Worm (Caenorhabditis elegans) whole organism, L3 larva: ENCODE results near the gene scav-3.
A peak's percentile ranks its signal among the peaks of the same experiment; 100 is the strongest.

ENCODE experiments used
- R02D3.7 ChIP-seq: fragments of 150-350 bp; optimal IDR thresholded peaks from 2 replicates; lab custom pipeline; 2014; ENCODE audit warnings: missing biosample characterization, missing genetic modification characterization
- ZK546.5 ChIP-seq: sonication (generic microtip); optimal IDR thresholded peaks from 2 replicates; lab custom pipeline; 2017; ENCODE audit warnings: missing biosample characterization, missing genetic modification characterization
- aly-2 ChIP-seq: fragments of 150-350 bp; optimal IDR thresholded peaks from 2 replicates; lab custom pipeline; 2014; ENCODE audit warnings: missing biosample characterization, missing genetic modification characterization
- ama-1 ChIP-seq: fragments of 150-350 bp; optimal IDR thresholded peaks from 2 replicates; lab custom pipeline; 2018
- ceh-16 ChIP-seq: sonication (generic microtip); optimal IDR thresholded peaks from 2 replicates; lab custom pipeline; 2017; ENCODE audit warnings: missing biosample characterization, missing genetic modification characterization
- ceh-28 ChIP-seq: fragments of 150-350 bp; optimal IDR thresholded peaks from 2 replicates; lab custom pipeline; 2014; ENCODE audit warnings: missing biosample characterization, missing genetic modification reagents, missing genetic modification characterization
- ceh-82 ChIP-seq: fragments of 150-350 bp; optimal IDR thresholded peaks from 2 replicates; lab custom pipeline; 2014; ENCODE audit warnings: missing biosample characterization, missing genetic modification characterization
- daf-12 ChIP-seq: fragments of 150-350 bp; optimal IDR thresholded peaks from 2 replicates; lab custom pipeline; 2014; ENCODE audit warnings: missing biosample characterization, missing genetic modification reagents, missing genetic modification characterization
- egl-27 ChIP-seq: sonication (generic microtip); optimal IDR thresholded peaks from 4 replicates; lab custom pipeline; 2017; ENCODE audit warnings: missing biosample characterization, missing genetic modification reagents, missing genetic modification characterization
- egl-5 ChIP-seq: fragments of 150-350 bp; optimal IDR thresholded peaks from 2 replicates; lab custom pipeline; 2017; ENCODE audit warnings: missing biosample characterization, missing genetic modification reagents, missing genetic modification characterization, inconsistent platforms
- elt-1 ChIP-seq: fragments of 150-350 bp; optimal IDR thresholded peaks from 2 replicates; lab custom pipeline; 2014; ENCODE audit warnings: missing biosample characterization, missing genetic modification characterization
- elt-2 ChIP-seq: sonication (generic microtip); optimal IDR thresholded peaks from 2 replicates; lab custom pipeline; 2016; ENCODE audit warnings: missing genetic modification reagents, mild to moderate bottlenecking, missing genetic modification characterization, missing compliant biosample characterization
- elt-3 ChIP-seq, 3 experiments: fragments of 150-350 bp in 1 of 3; sonication (generic microtip) in 2 of 3; optimal IDR thresholded peaks; 2 replicates in 2 of 3; 4 replicates in 1 of 3; lab custom pipeline; 2014 to 2017; ENCODE audit warnings: missing biosample characterization in 3 of 3, missing genetic modification characterization in 3 of 3
- fkh-10 ChIP-seq: sonication (generic microtip); optimal IDR thresholded peaks from 2 replicates; lab custom pipeline; 2017; ENCODE audit warnings: missing biosample characterization, missing genetic modification reagents, missing genetic modification characterization
- fkh-2 ChIP-seq: fragments of 150-350 bp; optimal IDR thresholded peaks from 2 replicates; lab custom pipeline; 2014; ENCODE audit warnings: missing biosample characterization, missing genetic modification reagents, missing genetic modification characterization
- hmg-11 ChIP-seq: sonication (generic microtip); optimal IDR thresholded peaks from 2 replicates; lab custom pipeline; 2016; ENCODE audit warnings: missing genetic modification characterization, missing compliant biosample characterization
- jun-1 ChIP-seq: fragments of 150-350 bp; optimal IDR thresholded peaks from 2 replicates; lab custom pipeline; 2014; ENCODE audit warnings: missing biosample characterization, missing genetic modification reagents, missing genetic modification characterization
- lin-15B ChIP-seq: fragments of 150-350 bp; optimal IDR thresholded peaks from 2 replicates; lab custom pipeline; 2014; ENCODE audit warnings: missing biosample characterization, missing genetic modification characterization
- lin-39 ChIP-seq: fragments of 150-350 bp; optimal IDR thresholded peaks from 2 replicates; lab custom pipeline; 2018; ENCODE audit warnings: missing biosample characterization, missing genetic modification reagents, missing genetic modification characterization
- lsy-12 ChIP-seq: sonication (generic microtip); optimal IDR thresholded peaks from 2 replicates; lab custom pipeline; 2016; ENCODE audit warnings: mild to moderate bottlenecking, missing genetic modification characterization, missing compliant biosample characterization
- mdl-1 ChIP-seq: fragments of 150-350 bp; optimal IDR thresholded peaks from 2 replicates; lab custom pipeline; 2014; ENCODE audit warnings: missing biosample characterization, missing genetic modification characterization
- mml-1 ChIP-seq: fragments of 150-350 bp; sonication (generic microtip); optimal IDR thresholded peaks from 3 replicates; lab custom pipeline; 2014; ENCODE audit warnings: missing biosample characterization, missing genetic modification characterization
- nfya-1 ChIP-seq: sonication (generic microtip); optimal IDR thresholded peaks from 2 replicates; lab custom pipeline; 2017; ENCODE audit warnings: missing genetic modification characterization, mild to moderate bottlenecking, missing compliant biosample characterization, antibody characterized with exemption, moderate library complexity; ENCODE audit not compliant: insufficient read depth
- nhr-11 ChIP-seq: fragments of 150-350 bp; optimal IDR thresholded peaks from 2 replicates; lab custom pipeline; 2014; ENCODE audit warnings: missing biosample characterization, missing genetic modification characterization
- nhr-23 ChIP-seq: fragments of 150-350 bp; optimal IDR thresholded peaks from 2 replicates; lab custom pipeline; 2014; ENCODE audit warnings: missing biosample characterization, missing genetic modification reagents, missing genetic modification characterization
- nhr-237 ChIP-seq: fragments of 150-350 bp; optimal IDR thresholded peaks from 2 replicates; lab custom pipeline; 2014; ENCODE audit warnings: missing biosample characterization, missing genetic modification characterization
- nhr-25 ChIP-seq: sonication (generic microtip); optimal IDR thresholded peaks from 2 replicates; lab custom pipeline; 2017; ENCODE audit warnings: missing biosample characterization, missing genetic modification characterization
- nhr-28 ChIP-seq: fragments of 150-350 bp; optimal IDR thresholded peaks from 2 replicates; lab custom pipeline; 2014; ENCODE audit warnings: missing biosample characterization, missing genetic modification characterization
- nhr-43 ChIP-seq: sonication (generic microtip); optimal IDR thresholded peaks from 2 replicates; lab custom pipeline; 2016; ENCODE audit warnings: mild to moderate bottlenecking, missing genetic modification characterization, missing compliant biosample characterization; ENCODE audit not compliant: poor library complexity, severe bottlenecking
- nhr-76 ChIP-seq: fragments of 150-350 bp; sonication (generic microtip); optimal IDR thresholded peaks from 5 replicates; lab custom pipeline; 2014; ENCODE audit warnings: missing biosample characterization, missing genetic modification characterization
- nhr-77 ChIP-seq: fragments of 150-350 bp; optimal IDR thresholded peaks from 2 replicates; lab custom pipeline; 2014; ENCODE audit warnings: missing biosample characterization, missing genetic modification characterization
- pha-4 ChIP-seq: fragments of 150-350 bp; optimal IDR thresholded peaks from 2 replicates; lab custom pipeline; 2014; ENCODE audit warnings: missing biosample characterization, missing genetic modification reagents, missing genetic modification characterization
- pqm-1 ChIP-seq: fragments of 150-350 bp; optimal IDR thresholded peaks from 2 replicates; lab custom pipeline; 2017; ENCODE audit warnings: missing biosample characterization, missing genetic modification characterization, inconsistent platforms
- sea-2 ChIP-seq: fragments of 150-350 bp; sonication (generic microtip); optimal IDR thresholded peaks from 4 replicates; lab custom pipeline; 2014; ENCODE audit warnings: missing biosample characterization, missing genetic modification reagents, missing genetic modification characterization
- skn-1 ChIP-seq: fragments of 150-350 bp; optimal IDR thresholded peaks from 2 replicates; lab custom pipeline; 2014; ENCODE audit warnings: missing biosample characterization, missing genetic modification characterization
- snpc-4 ChIP-seq: fragments of 150-350 bp; optimal IDR thresholded peaks from 2 replicates; lab custom pipeline; 2014; ENCODE audit warnings: missing biosample characterization, missing genetic modification characterization
- unc-39 ChIP-seq: sonication (generic microtip); optimal IDR thresholded peaks from 4 replicates; lab custom pipeline; 2017; ENCODE audit warnings: missing biosample characterization, missing genetic modification characterization
- unc-62 ChIP-seq: fragments of 150-350 bp; sonication (generic microtip); optimal IDR thresholded peaks from 4 replicates; lab custom pipeline; 2014; ENCODE audit warnings: missing biosample characterization, missing genetic modification reagents, missing genetic modification characterization
- zag-1 ChIP-seq: fragments of 150-350 bp; optimal IDR thresholded peaks from 2 replicates; lab custom pipeline; 2014; ENCODE audit warnings: missing biosample characterization, missing genetic modification characterization

scav-3 gene

ce11 chrIII:12436215-12436614 is 20.4 kb downstream of the scav-3 start, which contains the start of gene fbxa-218:
TSS of gene fbxa-218 (plus strand) at chrIII:12436515.
- TF ChIP-seq aly-2 (tag; lab: Kevin White, UChicago) (no peak), nhr-237 (tag; lab: Kevin White, UChicago) (no peak), zag-1 (tag; lab: Kevin White, UChicago) (no peak), jun-1 (no peak), lin-39 (no peak), ama-1 (lab: Kevin White, UChicago) (no peak), egl-27 (no peak), nhr-11 (no peak)

DNA sequence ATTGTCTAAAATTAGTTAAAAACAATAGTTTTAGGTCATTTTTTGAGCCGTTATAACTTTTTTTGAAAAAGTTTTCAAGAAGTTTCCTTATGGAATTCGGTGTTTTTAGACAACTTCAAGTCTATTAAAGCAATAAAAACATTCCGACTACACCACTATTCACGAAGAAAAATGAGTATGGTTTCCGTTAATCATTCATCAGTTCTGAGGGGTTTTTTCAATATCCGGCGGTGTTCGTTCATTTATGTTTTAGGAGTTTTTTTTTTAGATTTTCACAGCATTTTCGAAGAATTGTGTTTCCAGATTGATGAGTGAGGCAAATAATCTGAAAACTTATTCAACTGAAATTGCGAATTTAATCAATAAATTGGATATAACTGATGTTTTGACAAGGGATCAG is 22.5 kb downstream of the scav-3 start, which contains the start of gene Y49E10.27:
Gene Y49E10.27 (plus strand): TSS at position 301 of the 400 bp plus-strand sequence.
- no peak for TF ChIP-seq ZK546.5 (tag; lab: Kevin White, UChicago)
- no peak for TF ChIP-seq ama-1 (lab: Kevin White, UChicago)
- TF ChIP-seq ceh-82 (tag; lab: Kevin White, UChicago): no peak
- TF ChIP-seq fkh-2: no peak
- TF ChIP-seq unc-62 (GFP tag; lab: Kevin White, UChicago): no peak
- TF ChIP-seq lin-39: no peak
- no peak for TF ChIP-seq elt-1
- TF ChIP-seq hmg-11 (tag; lab: Kevin White, UChicago): no peak
- TF ChIP-seq unc-39: no peak
- TF ChIP-seq nhr-237 (tag; lab: Kevin White, UChicago): no peak
- no peak for TF ChIP-seq pha-4 (tag; lab: Kevin White, UChicago)
- TF ChIP-seq mdl-1 (tag; lab: Kevin White, UChicago): no peak
- TF ChIP-seq lsy-12 (tag; lab: Kevin White, UChicago): no peak
- TF ChIP-seq jun-1: no peak
- TF ChIP-seq egl-27: no peak
- no peak for TF ChIP-seq nhr-25
- TF ChIP-seq fkh-10: no peak
- TF ChIP-seq sea-2 (GFP tag; lab: Kevin White, UChicago): no peak

ce11 chrIII:12430209-12430608 is 26.4 kb downstream of the scav-3 start, which contains the start of gene Y49E10.16:
TSS of gene Y49E10.16 (plus strand) at chrIII:12430509.
- TF ChIP-seq pqm-1 (tag; lab: Kevin White, UChicago) (peak; percentile 24), elt-2 (tag; lab: Kevin White, UChicago) (peak; percentile 30), nhr-11 (no peak)

ce11 chrIII:12429579-12430084 is 27.0 kb downstream of the scav-3 start, which contains the start of gene snr-6:
TSS of gene snr-6 (minus strand) at chrIII:12429629.
- TF ChIP-seq pha-4 (tag; lab: Kevin White, UChicago) (peak; percentile 83), jun-1 (no peak), ceh-16 (tag; lab: Kevin White, UChicago) (no peak), nhr-25 (peak; percentile 29), nhr-76 (tag; lab: Kevin White, UChicago) (no peak), pqm-1 (tag; lab: Kevin White, UChicago) (no peak), R02D3.7 (tag; lab: Kevin White, UChicago) (peak; percentile 35), skn-1 (tag; lab: Kevin White, UChicago) (peak; percentile 63), nfya-1 (tag; lab: Kevin White, UChicago) (peak; percentile 96), lin-15B (peak; percentile 86), unc-39 (no peak), elt-2 (tag; lab: Kevin White, UChicago) (no peak), ceh-28 (tag; lab: Kevin White, UChicago) (peak; percentile 48), daf-12 (tag; lab: Kevin White, UChicago) (no peak), nhr-43 (no peak), nhr-77 (no peak), sea-2 (GFP tag; lab: Kevin White, UChicago) (no peak), snpc-4 (tag; lab: Kevin White, UChicago) (peak; percentile 30), nhr-28 (tag; lab: Kevin White, UChicago) (no peak), hmg-11 (tag; lab: Kevin White, UChicago) (peak; percentile 40), egl-5 (tag; lab: Kevin White, UChicago) (peak; percentile 32), mml-1 (no peak), nhr-23 (peak; percentile 69), elt-3 (tag; optimal IDR thresholded peaks at IDR 0.05; lab: Kevin White, UChicago) (no peak), lin-39 (peak; percentile 47), nhr-237 (tag; lab: Kevin White, UChicago) (no peak)
